Worm (Caenorhabditis elegans) whole organism, mixed stage, embryonic: ENCODE results near the gene pkn-1.

ENCODE experiments used
- M03D4.4 ChIP-seq: sonication (generic microtip); optimal IDR thresholded peaks from 2 replicates; lab custom pipeline; 2017; ENCODE audit warnings: mild to moderate bottlenecking, missing genetic modification characterization, missing compliant biosample characterization
- bed-3 ChIP-seq: fragments of 200-800 bp; sonication (Bioruptor generic); optimal IDR thresholded peaks from 3 replicates; lab custom pipeline; 2018; ENCODE audit warnings: mild to moderate bottlenecking, missing genetic modification characterization, moderate library complexity, missing compliant biosample characterization
- blmp-1 ChIP-seq: fragments of 150-350 bp; optimal IDR thresholded peaks from 2 replicates; lab custom pipeline; 2014; ENCODE audit warnings: missing biosample characterization, missing genetic modification characterization
- ceh-39 ChIP-seq: fragments of 150-350 bp; optimal IDR thresholded peaks from 2 replicates; lab custom pipeline; 2014; ENCODE audit warnings: missing biosample characterization, missing genetic modification characterization
- ceh-43 ChIP-seq: fragments of 200-800 bp; sonication (Bioruptor generic); optimal IDR thresholded peaks from 2 replicates; lab custom pipeline; 2018; ENCODE audit warnings: mild to moderate bottlenecking, missing genetic modification characterization, moderate library complexity, missing compliant biosample characterization
- ceh-83 ChIP-seq: fragments of 200-800 bp; sonication (Bioruptor generic); optimal IDR thresholded peaks from 2 replicates; lab custom pipeline; 2018; ENCODE audit warnings: mild to moderate bottlenecking, missing genetic modification characterization, missing compliant biosample characterization
- ces-1 ChIP-seq: fragments of 150-350 bp; optimal IDR thresholded peaks from 2 replicates; lab custom pipeline; 2014; ENCODE audit warnings: missing biosample characterization, missing genetic modification reagents, missing genetic modification characterization
- cnd-1 ChIP-seq: fragments of 200-800 bp; sonication (Bioruptor generic); optimal IDR thresholded peaks from 2 replicates; lab custom pipeline; 2018; ENCODE audit warnings: mild to moderate bottlenecking, missing genetic modification characterization, missing compliant biosample characterization
- drap-1 ChIP-seq: fragments of 200-800 bp; sonication (Bioruptor generic); optimal IDR thresholded peaks from 3 replicates; lab custom pipeline; 2018; ENCODE audit warnings: mild to moderate bottlenecking, missing genetic modification characterization, missing compliant biosample characterization
- elt-1 ChIP-seq: sonication (generic microtip); optimal IDR thresholded peaks from 2 replicates; lab custom pipeline; 2017; ENCODE audit warnings: missing genetic modification characterization, mild to moderate bottlenecking, missing compliant biosample characterization, antibody characterized with exemption, moderate library complexity, borderline replicate concordance; ENCODE audit not compliant: insufficient read depth
- elt-3 ChIP-seq: fragments of 150-350 bp; optimal IDR thresholded peaks from 2 replicates; lab custom pipeline; 2014; ENCODE audit warnings: missing biosample characterization, missing genetic modification characterization
- flh-1 ChIP-seq: fragments of 200-800 bp; sonication (Bioruptor generic); optimal IDR thresholded peaks from 2 replicates; lab custom pipeline; 2018; ENCODE audit warnings: mild to moderate bottlenecking, missing genetic modification characterization, moderate library complexity, missing compliant biosample characterization
- ham-2 ChIP-seq: fragments of 200-800 bp; sonication (Bioruptor generic); optimal IDR thresholded peaks from 2 replicates; lab custom pipeline; 2018; ENCODE audit warnings: mild to moderate bottlenecking, missing genetic modification characterization, missing compliant biosample characterization
- hlh-1 ChIP-seq: fragments of 150-350 bp; optimal IDR thresholded peaks from 2 replicates; lab custom pipeline; 2014; ENCODE audit warnings: missing biosample characterization, missing genetic modification reagents, missing genetic modification characterization
- lin-13 ChIP-seq: fragments of 150-350 bp; optimal IDR thresholded peaks from 2 replicates; lab custom pipeline; 2014; ENCODE audit warnings: missing biosample characterization, missing genetic modification characterization
- lin-32 ChIP-seq: fragments of 200-800 bp; sonication (Bioruptor generic); optimal IDR thresholded peaks from 2 replicates; lab custom pipeline; 2018; ENCODE audit warnings: mild to moderate bottlenecking, missing genetic modification characterization, missing compliant biosample characterization
- lsy-2 ChIP-seq: fragments of 150-350 bp; optimal IDR thresholded peaks from 2 replicates; lab custom pipeline; 2014; ENCODE audit warnings: missing biosample characterization, missing genetic modification characterization
- mab-5 ChIP-seq: fragments of 150-350 bp; optimal IDR thresholded peaks from 2 replicates; lab custom pipeline; 2014; ENCODE audit warnings: missing biosample characterization, missing genetic modification characterization
- mep-1 ChIP-seq: fragments of 150-350 bp; optimal IDR thresholded peaks from 2 replicates; lab custom pipeline; 2017; ENCODE audit warnings: missing biosample characterization, missing genetic modification reagents, missing genetic modification characterization, inconsistent platforms
- mls-2 ChIP-seq: sonication (generic microtip); optimal IDR thresholded peaks from 2 replicates; lab custom pipeline; 2016; ENCODE audit warnings: mild to moderate bottlenecking, missing genetic modification characterization, moderate library complexity, missing compliant biosample characterization
- nhr-12 ChIP-seq: fragments of 150-350 bp; optimal IDR thresholded peaks from 2 replicates; lab custom pipeline; 2014; ENCODE audit warnings: missing biosample characterization, missing genetic modification characterization
- nhr-2 ChIP-seq: fragments of 150-350 bp; optimal IDR thresholded peaks from 2 replicates; lab custom pipeline; 2014; ENCODE audit warnings: missing biosample characterization, missing genetic modification characterization
- nhr-237 ChIP-seq: fragments of 150-350 bp; optimal IDR thresholded peaks from 2 replicates; lab custom pipeline; 2014; ENCODE audit warnings: missing biosample characterization, missing genetic modification characterization
- nhr-28 ChIP-seq: fragments of 150-350 bp; optimal IDR thresholded peaks from 2 replicates; lab custom pipeline; 2014; ENCODE audit warnings: missing biosample characterization, missing genetic modification characterization
- nhr-76 ChIP-seq: sonication (generic microtip); optimal IDR thresholded peaks from 2 replicates; lab custom pipeline; 2017; ENCODE audit warnings: missing biosample characterization, missing genetic modification characterization
- pha-4 ChIP-seq: fragments of 150-350 bp; optimal IDR thresholded peaks from 2 replicates; lab custom pipeline; 2018; ENCODE audit warnings: missing biosample characterization, missing genetic modification reagents, missing genetic modification characterization
- sem-2 ChIP-seq: fragments of 200-800 bp; sonication (Bioruptor generic); optimal IDR thresholded peaks from 2 replicates; lab custom pipeline; 2018; ENCODE audit warnings: mild to moderate bottlenecking, missing genetic modification characterization, missing compliant biosample characterization
- snpc-4 ChIP-seq: fragments of 150-350 bp; optimal IDR thresholded peaks from 2 replicates; lab custom pipeline; 2014; ENCODE audit warnings: missing biosample characterization, missing genetic modification characterization
- sptf-1 ChIP-seq: sonication (generic microtip); optimal IDR thresholded peaks from 2 replicates; lab custom pipeline; 2017; ENCODE audit warnings: mild to moderate bottlenecking, missing genetic modification characterization, moderate library complexity, missing compliant biosample characterization
- tbx-8 ChIP-seq: fragments of 200-800 bp; sonication (Bioruptor generic); optimal IDR thresholded peaks from 2 replicates; lab custom pipeline; 2018; ENCODE audit warnings: mild to moderate bottlenecking, missing genetic modification characterization, moderate library complexity, missing compliant biosample characterization
- unc-120 ChIP-seq: sonication (generic microtip); optimal IDR thresholded peaks from 2 replicates; lab custom pipeline; 2017; ENCODE audit warnings: missing genetic modification characterization, missing compliant biosample characterization; ENCODE audit not compliant: poor library complexity, severe bottlenecking
- unc-39 ChIP-seq: fragments of 150-350 bp; optimal IDR thresholded peaks from 2 replicates; lab custom pipeline; 2014; ENCODE audit warnings: missing biosample characterization, missing genetic modification characterization
- unc-62 ChIP-seq: fragments of 150-350 bp; optimal IDR thresholded peaks from 2 replicates; lab custom pipeline; 2014; ENCODE audit warnings: missing biosample characterization, missing genetic modification reagents, missing genetic modification characterization
- zip-8 ChIP-seq: fragments of 150-350 bp; optimal IDR thresholded peaks from 2 replicates; lab custom pipeline; 2014; ENCODE audit warnings: missing biosample characterization, missing genetic modification characterization
- ztf-11 ChIP-seq: fragments of 150-350 bp; optimal IDR thresholded peaks from 2 replicates; lab custom pipeline; 2014; ENCODE audit warnings: missing biosample characterization, missing genetic modification characterization

pkn-1 gene

DNA sequence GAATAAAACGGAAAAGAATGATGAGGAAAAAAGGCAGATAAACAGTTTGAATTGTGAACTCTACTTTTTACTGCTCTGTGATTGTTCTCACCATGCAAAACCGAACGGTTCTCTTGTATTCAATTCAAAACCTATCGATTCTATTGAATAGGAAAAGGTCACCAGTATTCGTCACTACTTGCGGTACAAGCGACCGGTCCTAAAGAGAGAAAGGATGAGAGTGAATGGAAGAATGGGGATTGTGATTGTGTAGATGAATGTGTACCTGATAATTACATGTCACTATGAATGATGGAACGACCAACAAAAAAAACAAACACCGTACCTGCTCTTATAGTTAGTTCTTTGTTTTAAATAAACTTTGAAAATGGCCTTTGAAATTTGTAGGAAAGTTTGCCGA is 35.7 kb downstream of the pkn-1 start:
- no peak for TF ChIP-seq cnd-1 (tag; lab: Kevin White, UChicago)
- TF ChIP-seq sptf-1: no peak
- no peak for TF ChIP-seq ceh-39 (tag; lab: Kevin White, UChicago)
- TF ChIP-seq ces-1 (GFP tag; lab: Kevin White, UChicago): no peak
- no peak for TF ChIP-seq bed-3 (GFP tag; lab: Kevin White, UChicago)
- no peak for TF ChIP-seq ham-2
- no peak for TF ChIP-seq ztf-11 (tag; lab: Kevin White, UChicago)
- TF ChIP-seq lsy-2: no peak
- no peak for TF ChIP-seq flh-1 (GFP tag; lab: Kevin White, UChicago)
- no peak for TF ChIP-seq lin-13
- TF ChIP-seq blmp-1 (tag; lab: Kevin White, UChicago): no peak
- TF ChIP-seq nhr-12 (tag; lab: Kevin White, UChicago): no peak
- no peak for TF ChIP-seq nhr-237 (tag; lab: Kevin White, UChicago)
- TF ChIP-seq sem-2 (GFP tag; lab: Kevin White, UChicago): no peak
- TF ChIP-seq pha-4 (tag; lab: Kevin White, UChicago): no peak
- no peak for TF ChIP-seq snpc-4 (tag; lab: Kevin White, UChicago)
- TF ChIP-seq, all 35 proteins: peak for 0

ce11 chrX:10433863-10434262 is 36.8 kb downstream of the pkn-1 start:
- TF ChIP-seq blmp-1 (tag; lab: Kevin White, UChicago) (no peak), ceh-39 (tag; lab: Kevin White, UChicago) (no peak), mep-1 (tag; lab: Kevin White, UChicago) (no peak), sem-2 (GFP tag; lab: Kevin White, UChicago) (no peak), ceh-83 (GFP tag; lab: Kevin White, UChicago) (no peak), nhr-237 (tag; lab: Kevin White, UChicago) (no peak), lin-32 (no peak), ces-1 (GFP tag; lab: Kevin White, UChicago) (no peak), M03D4.4 (tag; lab: Kevin White, UChicago) (no peak)

ce11 chrX:10435492-10435939 is 38.5 kb downstream of the pkn-1 start:
- TF ChIP-seq bed-3 (GFP tag; lab: Kevin White, UChicago) (no peak), mab-5 (tag; lab: Kevin White, UChicago) (no peak), mls-2 (tag; lab: Kevin White, UChicago) (peak; percentile 73), unc-39 (tag; lab: Kevin White, UChicago) (no peak), flh-1 (GFP tag; lab: Kevin White, UChicago) (no peak), nhr-76 (tag; lab: Kevin White, UChicago) (no peak), sem-2 (GFP tag; lab: Kevin White, UChicago) (no peak), hlh-1 (tag; lab: Kevin White, UChicago) (peak; percentile 69), M03D4.4 (tag; lab: Kevin White, UChicago) (peak; percentile 71), snpc-4 (tag; lab: Kevin White, UChicago) (no peak), ceh-43 (GFP tag; lab: Kevin White, UChicago) (peak; percentile 3), pha-4 (tag; lab: Kevin White, UChicago) (peak; percentile 84), elt-1 (tag; lab: Kevin White, UChicago) (no peak), lin-32 (no peak), elt-3 (no peak), sptf-1 (peak; percentile 75), ztf-11 (tag; lab: Kevin White, UChicago) (peak; percentile 85), blmp-1 (tag; lab: Kevin White, UChicago) (no peak), nhr-237 (tag; lab: Kevin White, UChicago) (no peak), unc-120 (tag; lab: Kevin White, UChicago) (peak; percentile 95), mep-1 (tag; lab: Kevin White, UChicago) (peak; percentile 59), nhr-12 (tag; lab: Kevin White, UChicago) (no peak), zip-8 (tag; lab: Kevin White, UChicago) (no peak), unc-62 (GFP tag; lab: Kevin White, UChicago) (peak; percentile 83), ceh-83 (GFP tag; lab: Kevin White, UChicago) (no peak), nhr-2 (no peak), nhr-28 (tag; lab: Kevin White, UChicago) (no peak), cnd-1 (tag; lab: Kevin White, UChicago) (peak; percentile 38), ceh-39 (tag; lab: Kevin White, UChicago) (no peak), lsy-2 (peak; percentile 31), ham-2 (peak; percentile 87), tbx-8 (GFP tag; lab: Kevin White, UChicago) (peak; percentile 34), ces-1 (GFP tag; lab: Kevin White, UChicago) (peak; percentile 74), lin-13 (peak; percentile 39), drap-1 (GFP tag; lab: Kevin White, UChicago) (no peak)
